Fruit fly (Drosophila melanogaster) whole organism, prepupa: Measurements from ENCODE around the gene Nepl21.

Experiments used
- CG11902 ChIP-seq: fragments of 200-800 bp; sonication (Bioruptor generic); optimal IDR thresholded peaks from 3 replicates; lab custom pipeline; 2016; ENCODE audit warnings: missing biosample characterization, missing genetic modification characterization
- Hr39 ChIP-seq: fragments of 200-800 bp; sonication (Bioruptor generic); optimal IDR thresholded peaks from 2 replicates; lab custom pipeline; 2016; ENCODE audit warnings: missing biosample characterization, missing genetic modification characterization
- OdsH ChIP-seq: fragments of 200-800 bp; sonication (Bioruptor generic); optimal IDR thresholded peaks from 3 replicates; lab custom pipeline; 2016; ENCODE audit warnings: missing biosample characterization, missing genetic modification characterization
- Sox102F ChIP-seq: fragments of 200-800 bp; sonication (Bioruptor generic); optimal IDR thresholded peaks from 2 replicates; lab custom pipeline; 2016; ENCODE audit warnings: missing biosample characterization, mild to moderate bottlenecking, missing genetic modification characterization
- acj6 ChIP-seq: fragments of 200-800 bp; sonication (Bioruptor generic); optimal IDR thresholded peaks from 3 replicates; lab custom pipeline; 2016; ENCODE audit warnings: missing biosample characterization, missing genetic modification characterization
- fd85E ChIP-seq: fragments of 200-800 bp; sonication (Bioruptor generic); optimal IDR thresholded peaks from 3 replicates; lab custom pipeline; 2016; ENCODE audit warnings: missing biosample characterization, missing genetic modification characterization
- fkh ChIP-seq: fragments of 200-800 bp; sonication (Bioruptor generic); optimal IDR thresholded peaks from 3 replicates; lab custom pipeline; 2017; ENCODE audit warnings: missing biosample characterization, mild to moderate bottlenecking, missing genetic modification characterization, moderate library complexity
- vri ChIP-seq: fragments of 200-800 bp; sonication (Bioruptor generic); optimal IDR thresholded peaks from 3 replicates; lab custom pipeline; 2016; ENCODE audit warnings: missing biosample characterization, mild to moderate bottlenecking, missing genetic modification characterization

DNA sequence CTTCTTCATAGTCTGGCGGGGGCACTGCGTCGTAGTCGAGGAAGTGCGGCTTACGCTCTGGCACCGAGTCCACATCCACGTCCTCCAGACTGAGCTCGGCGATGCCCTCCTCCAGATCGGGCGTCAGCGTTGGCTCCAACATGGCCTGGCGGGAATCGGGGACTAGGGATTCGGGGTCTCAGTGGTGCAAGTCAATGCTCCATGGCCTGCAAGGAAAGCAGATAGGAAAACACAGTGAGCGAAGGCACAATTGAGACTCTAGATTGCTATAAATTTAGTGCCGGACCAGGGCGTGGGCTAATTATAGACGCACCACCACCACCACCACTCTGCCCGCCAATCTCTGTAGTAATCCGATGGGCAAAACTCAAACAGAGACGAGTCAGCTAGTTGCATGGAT lies 42.9 kb upstream of the Nepl21 start:
- TF ChIP-seq vri, result no peak
- TF ChIP-seq fd85E (GFP tag; lab: Kevin White, UChicago), result no peak
- no peak for TF ChIP-seq Sox102F (GFP tag; lab: Kevin White, UChicago)
- TF ChIP-seq fkh (GFP tag; lab: Kevin White, UChicago), result no peak
- no peak for TF ChIP-seq Hr39
- no peak for TF ChIP-seq OdsH
- TF ChIP-seq acj6 (GFP tag; lab: Kevin White, UChicago), result no peak
- no peak for TF ChIP-seq CG11902
